Worm (Caenorhabditis elegans) whole organism, young adult: ENCODE measurements around the gene K06H7.1.

Experiments used
- B0019.2 ChIP-seq: fragments of 200-800 bp; sonication (Bioruptor generic); conservative IDR thresholded peaks from 2 replicates; pipeline ENCODE4 v1.3.6; 2022; ENCODE audit warnings: missing genetic modification reagents, missing genetic modification characterization, missing compliant biosample characterization
- B0261.1 ChIP-seq: sonication (generic microtip); optimal IDR thresholded peaks from 2 replicates; lab custom pipeline; 2016; ENCODE audit warnings: mild to moderate bottlenecking, missing genetic modification characterization, moderate library complexity, missing compliant biosample characterization
- C06A6.2 ChIP-seq: fragments of 200-800 bp; sonication (Bioruptor generic); conservative IDR thresholded peaks from 2 replicates; pipeline ENCODE4 v1.3.6; 2022; ENCODE audit warnings: missing genetic modification characterization, missing compliant biosample characterization
- D2030.7 ChIP-seq: fragments of 200-800 bp; sonication (Bioruptor generic); IDR thresholded peaks from 2 replicates; pipeline ENCODE4 v1.3.6; 2022; ENCODE audit warnings: missing genetic modification reagents, missing genetic modification characterization, missing compliant biosample characterization
- F57A8.1 ChIP-seq: fragments of 200-800 bp; sonication (Bioruptor generic); optimal IDR thresholded peaks from 2 replicates; lab custom pipeline; 2018; ENCODE audit warnings: mild to moderate bottlenecking, missing genetic modification characterization, moderate library complexity, missing compliant biosample characterization
- K11D2.4 ChIP-seq: fragments of 200-800 bp; sonication (Bioruptor generic); IDR thresholded peaks from 2 replicates; pipeline ENCODE4 v1.3.6; 2022; ENCODE audit warnings: missing genetic modification reagents, missing genetic modification characterization, missing compliant biosample characterization
- K12H6.12 ChIP-seq: fragments of 200-800 bp; sonication (Bioruptor generic); optimal IDR thresholded peaks from 2 replicates; lab custom pipeline; 2018; ENCODE audit warnings: mild to moderate bottlenecking, missing genetic modification characterization, missing compliant biosample characterization
- T07F8.4 ChIP-seq: sonication (generic microtip); optimal IDR thresholded peaks from 2 replicates; lab custom pipeline; 2016; ENCODE audit warnings: mild to moderate bottlenecking, missing genetic modification characterization, moderate library complexity, missing compliant biosample characterization
- Y79H2A.3 ChIP-seq: fragments of 200-800 bp; sonication (Bioruptor generic); conservative IDR thresholded peaks from 2 replicates; pipeline ENCODE4 v1.3.6; 2022; ENCODE audit warnings: missing genetic modification reagents, missing genetic modification characterization, missing compliant biosample characterization
- ZK185.1 ChIP-seq: sonication (generic microtip); optimal IDR thresholded peaks from 2 replicates; lab custom pipeline; 2016; ENCODE audit warnings: mild to moderate bottlenecking, missing genetic modification characterization, missing compliant biosample characterization; ENCODE audit not compliant: poor library complexity, severe bottlenecking
- akir-1 ChIP-seq: fragments of 200-800 bp; sonication (Bioruptor generic); optimal IDR thresholded peaks from 2 replicates; lab custom pipeline; 2018; ENCODE audit warnings: mild to moderate bottlenecking, missing genetic modification characterization, moderate library complexity, missing compliant biosample characterization
- aptf-3 ChIP-seq: fragments of 200-800 bp; sonication (Bioruptor generic); IDR thresholded peaks from 2 replicates; pipeline ENCODE4 v1.3.6; 2022; ENCODE audit warnings: missing genetic modification characterization, missing compliant biosample characterization
- atf-7 ChIP-seq: sonication (generic microtip); optimal IDR thresholded peaks from 2 replicates; lab custom pipeline; 2017; ENCODE audit warnings: mild to moderate bottlenecking, missing genetic modification characterization, missing compliant biosample characterization
- athp-1 ChIP-seq: sonication (generic microtip); optimal IDR thresholded peaks from 2 replicates; lab custom pipeline; 2017; ENCODE audit warnings: mild to moderate bottlenecking, missing genetic modification characterization, missing compliant biosample characterization
- attf-5 ChIP-seq: fragments of 200-800 bp; sonication (Bioruptor generic); optimal IDR thresholded peaks from 2 replicates; lab custom pipeline; 2018; ENCODE audit warnings: mild to moderate bottlenecking, missing genetic modification characterization, missing compliant biosample characterization
- attf-6 ChIP-seq: fragments of 200-800 bp; sonication (Bioruptor generic); IDR thresholded peaks from 2 replicates; pipeline ENCODE4 v1.3.6; 2022; ENCODE audit warnings: missing genetic modification reagents, missing genetic modification characterization, missing compliant biosample characterization
- cebp-1 ChIP-seq, 2 experiments: fragments of 200-800 bp in 1 of 2; sonication (Bioruptor generic) in 1 of 2; sonication (generic microtip) in 1 of 2; IDR thresholded peaks in 1 of 2; optimal IDR thresholded peaks in 1 of 2; 2 replicates each; pipeline versions ENCODE4 v1.3.6 to Lab custom; 2017 to 2022; ENCODE audit warnings: missing compliant biosample characterization in 2 of 2, missing genetic modification characterization in 2 of 2, mild to moderate bottlenecking in 1 of 2, missing genetic modification reagents in 1 of 2, moderate library complexity in 1 of 2
- ceh-27 ChIP-seq: fragments of 200-800 bp; sonication (Bioruptor generic); optimal IDR thresholded peaks from 2 replicates; lab custom pipeline; 2018; ENCODE audit warnings: mild to moderate bottlenecking, missing genetic modification characterization, moderate library complexity, missing compliant biosample characterization
- ceh-79 ChIP-seq: sonication (generic microtip); optimal IDR thresholded peaks from 2 replicates; lab custom pipeline; 2017; ENCODE audit warnings: mild to moderate bottlenecking, missing genetic modification characterization, missing compliant biosample characterization
- ceh-91 ChIP-seq: fragments of 200-800 bp; sonication (Bioruptor generic); IDR thresholded peaks from 2 replicates; pipeline ENCODE4 v1.3.6; 2022; ENCODE audit warnings: missing genetic modification reagents, missing genetic modification characterization, missing compliant biosample characterization
- chd-7 ChIP-seq: sonication (generic microtip); optimal IDR thresholded peaks from 2 replicates; lab custom pipeline; 2016; ENCODE audit warnings: mild to moderate bottlenecking, missing genetic modification characterization, moderate library complexity, missing compliant biosample characterization
- dox-1 ChIP-seq: fragments of 200-800 bp; sonication (Bioruptor generic); IDR thresholded peaks from 2 replicates; pipeline ENCODE4 v1.3.6; 2022; ENCODE audit warnings: missing genetic modification reagents, missing genetic modification characterization, missing compliant biosample characterization
- egl-18 ChIP-seq: fragments of 200-800 bp; sonication (Bioruptor generic); IDR thresholded peaks from 2 replicates; pipeline ENCODE4 v1.3.6; 2022; ENCODE audit warnings: missing genetic modification reagents, missing genetic modification characterization, missing compliant biosample characterization
- egrh-3 ChIP-seq: fragments of 200-800 bp; sonication (Bioruptor generic); IDR thresholded peaks from 2 replicates; pipeline ENCODE4 v1.3.6; 2022; ENCODE audit warnings: missing genetic modification reagents, missing genetic modification characterization, missing compliant biosample characterization
- ets-4 ChIP-seq: fragments of 200-800 bp; sonication (Bioruptor generic); optimal IDR thresholded peaks from 2 replicates; lab custom pipeline; 2018; ENCODE audit warnings: mild to moderate bottlenecking, missing genetic modification characterization, missing compliant biosample characterization
- fkh-3 ChIP-seq: sonication (generic microtip); optimal IDR thresholded peaks from 2 replicates; lab custom pipeline; 2016; ENCODE audit warnings: mild to moderate bottlenecking, missing genetic modification characterization, missing compliant biosample characterization
- him-1 ChIP-seq: sonication (generic microtip); optimal IDR thresholded peaks from 2 replicates; lab custom pipeline; 2016; ENCODE audit warnings: missing genotype, missing genetic modification reagents, missing genetic modification characterization, missing compliant biosample characterization
- hlh-26 ChIP-seq: fragments of 200-800 bp; sonication (Bioruptor generic); conservative IDR thresholded peaks from 2 replicates; pipeline ENCODE4 v1.3.6; 2022; ENCODE audit warnings: missing genetic modification reagents, missing genetic modification characterization, missing compliant biosample characterization
- hmg-1.2 ChIP-seq: fragments of 200-800 bp; sonication (Bioruptor generic); IDR thresholded peaks from 2 replicates; pipeline ENCODE4 v1.3.6; 2022; ENCODE audit warnings: missing genetic modification reagents, missing genetic modification characterization, missing compliant biosample characterization
- lin-35 ChIP-seq, 3 experiments: fragments of 150-350 bp in 2 of 3; sonication (generic microtip) in 1 of 3; optimal IDR thresholded peaks; 2 replicates each; lab custom pipeline; 2014 to 2018; ENCODE audit warnings: missing biosample characterization in 3 of 3, missing genetic modification characterization in 3 of 3, missing genetic modification reagents in 3 of 3
- lin-40 ChIP-seq: sonication (generic microtip); optimal IDR thresholded peaks from 2 replicates; lab custom pipeline; 2016; ENCODE audit warnings: missing genetic modification characterization, mild to moderate bottlenecking, missing compliant biosample characterization, missing genotype, missing genetic modification reagents
- lsl-1 ChIP-seq: fragments of 200-800 bp; sonication (Bioruptor generic); optimal IDR thresholded peaks from 2 replicates; lab custom pipeline; 2018; ENCODE audit warnings: mild to moderate bottlenecking, missing genetic modification characterization, moderate library complexity, missing compliant biosample characterization
- madf-10 ChIP-seq: sonication (generic microtip); optimal IDR thresholded peaks from 2 replicates; lab custom pipeline; 2016; ENCODE audit warnings: mild to moderate bottlenecking, missing genetic modification characterization, missing compliant biosample characterization
- madf-3 ChIP-seq: fragments of 200-800 bp; sonication (Bioruptor generic); IDR thresholded peaks from 2 replicates; pipeline ENCODE4 v1.3.6; 2022; ENCODE audit warnings: missing genetic modification reagents, missing genetic modification characterization, missing compliant biosample characterization
- madf-8 ChIP-seq: fragments of 200-800 bp; sonication (Bioruptor generic); conservative IDR thresholded peaks from 2 replicates; pipeline ENCODE4 v1.3.6; 2022; ENCODE audit warnings: missing genetic modification reagents, missing genetic modification characterization, missing compliant biosample characterization
- mcd-1 ChIP-seq: fragments of 200-800 bp; sonication (Bioruptor generic); IDR thresholded peaks from 2 replicates; pipeline ENCODE4 v1.3.6; 2022; ENCODE audit warnings: missing genetic modification reagents, missing genetic modification characterization, missing compliant biosample characterization
- nhr-27 ChIP-seq: fragments of 200-800 bp; sonication (Bioruptor generic); optimal IDR thresholded peaks from 2 replicates; lab custom pipeline; 2018; ENCODE audit warnings: mild to moderate bottlenecking, missing genetic modification characterization, moderate library complexity, missing compliant biosample characterization
- nhr-80 ChIP-seq: sonication (generic microtip); optimal IDR thresholded peaks from 2 replicates; lab custom pipeline; 2016; ENCODE audit warnings: missing genetic modification characterization, missing compliant biosample characterization
- nhr-90 ChIP-seq: sonication (generic microtip); optimal IDR thresholded peaks from 2 replicates; lab custom pipeline; 2016; ENCODE audit warnings: missing genotype, mild to moderate bottlenecking, missing genetic modification characterization, missing compliant biosample characterization
- pbrm-1 ChIP-seq: fragments of 200-800 bp; sonication (Bioruptor generic); IDR thresholded peaks from 2 replicates; pipeline ENCODE4 v1.3.6; 2022; ENCODE audit warnings: missing genetic modification reagents, missing genetic modification characterization, missing compliant biosample characterization
- rcor-1 ChIP-seq: fragments of 200-800 bp; sonication (Bioruptor generic); IDR thresholded peaks from 2 replicates; pipeline ENCODE4 v1.3.6; 2022; ENCODE audit warnings: missing genetic modification reagents, missing genetic modification characterization, missing compliant biosample characterization
- sdz-38 ChIP-seq: sonication (generic microtip); optimal IDR thresholded peaks from 2 replicates; lab custom pipeline; 2016; ENCODE audit warnings: missing genotype, missing genetic modification characterization, missing compliant biosample characterization
- snpc-4 ChIP-seq, 5 experiments: fragments of 150-350 bp in 1 of 5; sonication (generic microtip) in 4 of 5; optimal IDR thresholded peaks; 2 replicates each; lab custom pipeline; 2014 to 2018; ENCODE audit warnings: missing genetic modification characterization in 5 of 5, missing biosample characterization in 3 of 5, antibody characterized with exemption in 2 of 5, mild to moderate bottlenecking in 2 of 5, missing compliant biosample characterization in 2 of 5, missing genotype in 2 of 5, moderate library complexity in 2 of 5, missing genetic modification reagents in 1 of 5
- xnd-1 ChIP-seq: sonication (generic microtip); optimal IDR thresholded peaks from 2 replicates; lab custom pipeline; 2016; ENCODE audit warnings: missing genotype, missing genetic modification reagents, missing genetic modification characterization, missing compliant biosample characterization
- zfh-2 ChIP-seq: fragments of 200-800 bp; sonication (Bioruptor generic); conservative IDR thresholded peaks from 2 replicates; pipeline ENCODE4 v1.3.6; 2022; ENCODE audit warnings: missing genetic modification reagents, missing genetic modification characterization, missing compliant biosample characterization
- ztf-22 ChIP-seq: fragments of 200-800 bp; sonication (Bioruptor generic); optimal IDR thresholded peaks from 2 replicates; lab custom pipeline; 2018; ENCODE audit warnings: mild to moderate bottlenecking, missing genetic modification characterization, moderate library complexity, missing compliant biosample characterization
- ztf-3 ChIP-seq: fragments of 200-800 bp; sonication (Bioruptor generic); optimal IDR thresholded peaks from 2 replicates; lab custom pipeline; 2018; ENCODE audit warnings: mild to moderate bottlenecking, missing genetic modification characterization, missing compliant biosample characterization

The K06H7.1 gene

DNA sequence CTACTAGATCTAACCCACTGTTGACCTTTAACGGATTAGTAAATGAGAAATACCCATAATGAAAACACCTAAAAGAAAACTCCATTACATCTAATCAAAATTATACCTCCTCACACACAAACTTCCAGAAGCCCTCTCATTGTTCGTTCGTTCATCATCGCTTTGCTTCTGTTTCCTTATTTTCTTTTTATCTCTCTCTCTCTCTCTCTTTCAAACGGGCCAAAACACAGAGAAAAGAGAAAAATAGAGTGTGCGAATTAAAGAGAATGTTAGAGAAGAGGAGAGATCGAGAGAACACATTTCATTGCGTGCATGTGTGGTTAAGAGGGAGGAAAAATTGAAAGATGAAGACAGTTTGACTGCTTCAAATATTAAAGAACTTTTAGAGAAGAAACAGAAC lies 25.2 kb downstream of the K06H7.1 start (continued):
- TF ChIP-seq attf-5 (peak; percentile 9), ceh-91 (GFP tag; lab: Robert Waterston, UW) (no peak), nhr-27 (no peak), aptf-3 (no peak), akir-1 (GFP tag; lab: Kevin White, UChicago) (no peak), ztf-3 (GFP tag; lab: Kevin White, UChicago) (no peak), nhr-80 (peak; percentile 62), ztf-22 (GFP tag; lab: Kevin White, UChicago) (no peak), mcd-1 (GFP tag; lab: Robert Waterston, UW) (no peak), dox-1 (no peak)
- TF ChIP-seq, all 124 proteins: peak for 8

DNA sequence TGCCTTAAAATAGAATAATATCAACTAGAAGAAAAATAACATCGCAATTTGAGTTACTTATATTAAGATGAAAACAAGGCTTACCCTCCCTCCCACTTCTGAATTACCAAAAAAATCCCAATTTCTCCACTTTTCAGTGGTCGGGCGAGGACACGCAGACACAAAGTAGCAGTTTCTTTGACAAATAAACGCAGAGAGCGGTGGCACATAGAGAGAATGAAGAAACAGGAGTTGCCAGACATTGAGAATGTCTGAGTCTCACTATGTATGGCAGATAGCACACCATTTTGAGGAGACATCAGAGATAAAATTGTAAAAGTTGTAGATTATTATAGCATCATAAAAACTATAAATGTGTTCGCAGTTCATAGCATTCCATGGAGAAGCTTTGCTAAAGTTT lies 26.1 kb downstream of the K06H7.1 start:
- TF ChIP-seq nhr-27 (no peak), C06A6.2 (GFP tag; lab: Robert Waterston, UW) (no peak), lin-35 (GFP tag; optimal IDR thresholded peaks at IDR 0.05; lab: Kevin White, UChicago) (peak in 1 of 3 experiments; percentile 20), B0261.1 (tag; lab: Kevin White, UChicago) (no peak), sdz-38 (tag; lab: Kevin White, UChicago) (no peak), lin-40 (tag; lab: Kevin White, UChicago) (peak; percentile 58), snpc-4 (GFP tag; optimal IDR thresholded peaks at IDR 0.05; lab: Kevin White, UChicago) (no peak), snpc-4 (tag; optimal IDR thresholded peaks at IDR 0.05; lab: Kevin White, UChicago) (peak in 1 of 4 experiments; percentile 5), hmg-1.2 (peak; percentile 91), pbrm-1 (GFP tag; lab: Robert Waterston, UW) (no peak), chd-7 (tag; lab: Kevin White, UChicago) (no peak), ZK185.1 (tag; lab: Kevin White, UChicago) (no peak), cebp-1 (GFP tag; IDR thresholded peaks at IDR 0.05; lab: Robert Waterston, UW) (no peak), cebp-1 (tag; optimal IDR thresholded peaks at IDR 0.05; lab: Kevin White, UChicago) (peak; percentile 45), ceh-27 (GFP tag; lab: Kevin White, UChicago) (peak; percentile 15), Y79H2A.3 (no peak), attf-5 (peak; percentile 30), nhr-80 (peak; percentile 40), egrh-3 (no peak), xnd-1 (no peak), madf-10 (tag; lab: Kevin White, UChicago) (no peak), K12H6.12 (peak; percentile 24), nhr-90 (tag; lab: Kevin White, UChicago) (no peak)

DNA sequence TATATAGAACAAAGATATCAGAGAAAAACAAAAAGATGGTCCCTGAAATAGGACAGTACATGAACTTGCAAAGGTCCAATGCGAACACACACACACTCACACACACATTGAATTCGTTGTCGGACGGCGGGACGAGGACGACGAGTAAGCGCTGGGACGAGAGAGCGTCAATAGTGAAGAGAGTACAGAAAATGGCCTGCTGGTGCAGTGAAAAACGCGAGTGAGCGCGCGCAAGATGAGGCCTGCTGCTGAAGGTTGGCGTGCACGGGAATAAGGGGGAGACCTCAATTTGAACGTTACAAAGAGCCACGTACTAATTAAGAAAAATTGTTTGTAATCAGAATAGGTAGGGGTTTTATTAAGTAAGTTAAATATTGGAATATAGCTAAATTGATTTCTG lies 27.9 kb downstream of the K06H7.1 start:
- TF ChIP-seq K11D2.4 (0 out of 2 replicates have a peak, but pooled peaks have one; percentile 24), rcor-1 (GFP tag; lab: Robert Waterston, UW) (no peak), attf-5 (peak; percentile 25), B0019.2 (GFP tag; lab: Robert Waterston, UW) (no peak), T07F8.4 (tag; lab: Kevin White, UChicago) (no peak), zfh-2 (GFP tag; lab: Robert Waterston, UW) (peak; percentile 77), F57A8.1 (GFP tag; lab: Kevin White, UChicago) (no peak), madf-8 (no peak), D2030.7 (GFP tag; lab: Robert Waterston, UW) (no peak), hlh-26 (no peak), attf-6 (GFP tag; lab: Robert Waterston, UW) (no peak), fkh-3 (no peak), ets-4 (GFP tag; lab: Kevin White, UChicago) (no peak), atf-7 (tag; lab: Kevin White, UChicago) (no peak), ceh-79 (tag; lab: Kevin White, UChicago) (no peak), madf-3 (no peak), athp-1 (tag; lab: Kevin White, UChicago) (no peak), lsl-1 (no peak), egl-18 (GFP tag; lab: Robert Waterston, UW) (no peak), him-1 (tag; lab: Kevin White, UChicago) (peak; percentile 37)
